Worm (Caenorhabditis elegans) whole organism, young adult: ENCODE measurements around the gene dhhc-14.

Source experiments
- F52B5.7 ChIP-seq: sonication (generic microtip); optimal IDR thresholded peaks from 2 replicates; lab custom pipeline; 2016; ENCODE audit warnings: mild to moderate bottlenecking, missing genetic modification characterization, missing compliant biosample characterization
- T07F8.4 ChIP-seq: sonication (generic microtip); optimal IDR thresholded peaks from 2 replicates; lab custom pipeline; 2016; ENCODE audit warnings: mild to moderate bottlenecking, missing genetic modification characterization, moderate library complexity, missing compliant biosample characterization
- Y53F4B.3 ChIP-seq: fragments of 200-800 bp; sonication (Bioruptor generic); IDR thresholded peaks from 2 replicates; pipeline ENCODE4 v1.3.6; 2022; ENCODE audit warnings: missing genetic modification reagents, missing genetic modification characterization, missing compliant biosample characterization
- Y56A3A.18 ChIP-seq: fragments of 200-800 bp; sonication (Bioruptor generic); IDR thresholded peaks from 2 replicates; pipeline ENCODE4 v1.3.6; 2022; ENCODE audit warnings: missing genetic modification reagents, missing genetic modification characterization, missing compliant biosample characterization
- dox-1 ChIP-seq: fragments of 200-800 bp; sonication (Bioruptor generic); IDR thresholded peaks from 2 replicates; pipeline ENCODE4 v1.3.6; 2022; ENCODE audit warnings: missing genetic modification reagents, missing genetic modification characterization, missing compliant biosample characterization
- him-1 ChIP-seq: sonication (generic microtip); optimal IDR thresholded peaks from 2 replicates; lab custom pipeline; 2016; ENCODE audit warnings: missing genotype, missing genetic modification reagents, missing genetic modification characterization, missing compliant biosample characterization
- lin-35 ChIP-seq, 3 experiments: fragments of 150-350 bp in 2 of 3; sonication (generic microtip) in 1 of 3; optimal IDR thresholded peaks; 2 replicates each; lab custom pipeline; 2014 to 2018; ENCODE audit warnings: missing biosample characterization in 3 of 3, missing genetic modification characterization in 3 of 3, missing genetic modification reagents in 3 of 3
- rcor-1 ChIP-seq: fragments of 200-800 bp; sonication (Bioruptor generic); IDR thresholded peaks from 2 replicates; pipeline ENCODE4 v1.3.6; 2022; ENCODE audit warnings: missing genetic modification reagents, missing genetic modification characterization, missing compliant biosample characterization
- snpc-4 ChIP-seq, 5 experiments: fragments of 150-350 bp in 1 of 5; sonication (generic microtip) in 4 of 5; optimal IDR thresholded peaks; 2 replicates each; lab custom pipeline; 2014 to 2018; ENCODE audit warnings: missing genetic modification characterization in 5 of 5, missing biosample characterization in 3 of 5, antibody characterized with exemption in 2 of 5, mild to moderate bottlenecking in 2 of 5, missing compliant biosample characterization in 2 of 5, missing genotype in 2 of 5, moderate library complexity in 2 of 5, missing genetic modification reagents in 1 of 5
- unc-62 ChIP-seq: fragments of 150-350 bp; optimal IDR thresholded peaks from 2 replicates; lab custom pipeline; 2014; ENCODE audit warnings: missing biosample characterization, missing genetic modification reagents, missing genetic modification characterization
- ztf-18 ChIP-seq: sonication (generic microtip); optimal IDR thresholded peaks from 2 replicates; lab custom pipeline; 2016; ENCODE audit warnings: missing genotype, mild to moderate bottlenecking, missing genetic modification characterization, missing compliant biosample characterization

ce11 chrX:8569159-8569558, 17.1 kb downstream of the dhhc-14 start:
- TF ChIP-seq ztf-18 (tag; lab: Kevin White, UChicago): no peak
- no peak for TF ChIP-seq lin-35 (GFP tag; optimal IDR thresholded peaks at IDR 0.05; lab: Kevin White, UChicago)
- no peak for TF ChIP-seq him-1 (tag; lab: Kevin White, UChicago)
- TF ChIP-seq T07F8.4 (tag; lab: Kevin White, UChicago): no peak
- no peak for TF ChIP-seq F52B5.7 (tag; lab: Kevin White, UChicago)
- no peak for TF ChIP-seq snpc-4 (GFP tag; optimal IDR thresholded peaks at IDR 0.05; lab: Kevin White, UChicago)
- no peak for TF ChIP-seq snpc-4 (tag; optimal IDR thresholded peaks at IDR 0.05; lab: Kevin White, UChicago)
- TF ChIP-seq dox-1 (GFP tag; lab: Robert Waterston, UW): no peak
- TF ChIP-seq Y56A3A.18 (GFP tag; lab: Robert Waterston, UW): no peak
- no peak for TF ChIP-seq Y53F4B.3 (GFP tag; lab: Robert Waterston, UW)
- TF ChIP-seq unc-62 (GFP tag; lab: Kevin White, UChicago): no peak
- TF ChIP-seq rcor-1 (GFP tag; lab: Robert Waterston, UW): no peak
